Worm (Caenorhabditis elegans): Measurements from ENCODE around the gene nspc-17.

DNA sequence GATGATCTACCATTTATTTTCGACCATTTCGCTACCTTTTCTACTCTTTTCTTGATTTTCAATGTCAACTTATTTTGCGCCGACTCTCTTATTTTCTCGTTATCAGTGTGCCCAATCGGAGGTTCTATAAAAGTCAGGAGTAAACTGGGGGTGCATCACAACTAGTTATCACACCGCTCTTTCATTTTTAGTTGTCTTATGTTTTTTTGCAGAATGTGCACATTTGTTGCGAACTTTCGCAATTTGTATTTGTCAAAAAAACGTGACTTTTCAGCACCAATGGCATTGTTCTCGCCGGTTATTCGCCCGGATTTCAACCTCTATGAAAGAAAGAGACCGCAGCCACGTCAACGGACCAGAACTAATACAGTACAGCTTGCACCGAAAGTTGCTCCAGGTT lies 12.6 kb upstream of the nspc-17 start:
- TF ChIP-seq repo-1 (tag; optimal IDR thresholded peaks at IDR 0.05) (no peak), ztf-6 (GFP tag; IDR thresholded peaks at IDR 0.05) (no peak), dpff-1 (tag; optimal IDR thresholded peaks at IDR 0.05) (no peak)

All from whole organism, young adult.